Worm (Caenorhabditis elegans) whole organism, young adult: ENCODE data around the gene Y43F8C.13.

Experiments
- ceh-100 ChIP-seq: fragments of 200-800 bp; sonication (Bioruptor generic); IDR thresholded peaks from 2 replicates; pipeline ENCODE4 v1.3.6; 2022; ENCODE audit warnings: missing genetic modification reagents, missing genetic modification characterization, missing compliant biosample characterization
- ceh-91 ChIP-seq: fragments of 200-800 bp; sonication (Bioruptor generic); IDR thresholded peaks from 2 replicates; pipeline ENCODE4 v1.3.6; 2022; ENCODE audit warnings: missing genetic modification reagents, missing genetic modification characterization, missing compliant biosample characterization
- nhr-90 ChIP-seq: sonication (generic microtip); optimal IDR thresholded peaks from 2 replicates; lab custom pipeline; 2016; ENCODE audit warnings: missing genotype, mild to moderate bottlenecking, missing genetic modification characterization, missing compliant biosample characterization
- rpc-1 ChIP-seq, 2 experiments: fragments of 150-350 bp in 1 of 2; sonication (generic microtip) in 1 of 2; optimal IDR thresholded peaks; 2 replicates each; lab custom pipeline; 2014 to 2018; ENCODE audit warnings: missing biosample characterization in 1 of 2, missing genetic modification characterization in 1 of 2, missing genetic modification reagents in 1 of 2, missing genotype in 1 of 2
- snpc-4 ChIP-seq, 5 experiments: fragments of 150-350 bp in 1 of 5; sonication (generic microtip) in 4 of 5; optimal IDR thresholded peaks; 2 replicates each; lab custom pipeline; 2014 to 2018; ENCODE audit warnings: missing genetic modification characterization in 5 of 5, missing biosample characterization in 3 of 5, antibody characterized with exemption in 2 of 5, mild to moderate bottlenecking in 2 of 5, missing compliant biosample characterization in 2 of 5, missing genotype in 2 of 5, moderate library complexity in 2 of 5, missing genetic modification reagents in 1 of 5

- TF ChIP-seq ceh-91 (no peak), snpc-4 (GFP tag; optimal IDR thresholded peaks at IDR 0.05; lab: Kevin White, UChicago) (no peak), snpc-4 (tag; optimal IDR thresholded peaks at IDR 0.05; lab: Kevin White, UChicago) (no peak), nhr-90 (tag; lab: Kevin White, UChicago) (no peak), ceh-100 (no peak), rpc-1 (optimal IDR thresholded peaks at IDR 0.05; lab: Kevin White, UChicago) (no peak), rpc-1 (tag; optimal IDR thresholded peaks at IDR 0.05; lab: Kevin White, UChicago) (no peak)
These were observed 40.3 kb upstream of the Y43F8C.13 start, which contains the start of gene W04E12.7 for ce11 chrV:19737458-19737857.
